Worm (Caenorhabditis elegans): Measurements from ENCODE around the gene sysm-1.

DNA sequence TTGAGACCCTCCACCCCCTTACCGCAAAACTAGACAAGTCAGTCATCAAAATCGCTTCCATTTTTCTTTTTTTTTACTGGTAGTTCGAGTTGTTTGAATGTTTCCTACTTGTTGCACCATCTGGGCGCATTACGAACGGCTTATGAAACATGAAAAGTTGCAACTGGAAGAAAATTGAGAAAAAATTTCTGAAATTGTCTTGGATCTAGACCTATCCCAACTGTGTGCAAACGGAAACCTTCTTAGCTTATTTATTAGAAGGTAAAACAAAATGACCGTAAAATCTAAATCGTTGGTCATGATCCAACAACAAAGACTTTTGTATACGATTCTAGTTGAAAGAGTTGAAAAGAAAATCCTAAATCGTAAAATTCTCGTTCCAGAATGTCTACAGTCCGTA, 8.5 kb downstream of the sysm-1 start:
- no peak for TF ChIP-seq bed-3 (GFP tag; optimal IDR thresholded peaks at IDR 0.05)
- no peak for TF ChIP-seq ham-2 (GFP tag; optimal IDR thresholded peaks at IDR 0.05)
- no peak for TF ChIP-seq ztf-11 (tag; optimal IDR thresholded peaks at IDR 0.05)
- TF ChIP-seq lsy-2 (tag; optimal IDR thresholded peaks at IDR 0.05), result no peak
- TF ChIP-seq hlh-1 (tag; optimal IDR thresholded peaks at IDR 0.05), result no peak
- TF ChIP-seq tbx-8 (GFP tag; optimal IDR thresholded peaks at IDR 0.05), result no peak
- TF ChIP-seq lin-13 (tag; optimal IDR thresholded peaks at IDR 0.05), result no peak
- no peak for TF ChIP-seq nhr-76 (tag; optimal IDR thresholded peaks at IDR 0.05)
- no peak for TF ChIP-seq ceh-43 (GFP tag; optimal IDR thresholded peaks at IDR 0.05)
- TF ChIP-seq nhr-12 (tag; optimal IDR thresholded peaks at IDR 0.05), result no peak
- no peak for TF ChIP-seq nhr-28 (tag; optimal IDR thresholded peaks at IDR 0.05)
- TF ChIP-seq nhr-237 (tag; optimal IDR thresholded peaks at IDR 0.05), result no peak
- TF ChIP-seq mab-5 (tag; optimal IDR thresholded peaks at IDR 0.05), result no peak
- TF ChIP-seq unc-62 (GFP tag; optimal IDR thresholded peaks at IDR 0.05), result no peak

Measured in whole organism, mixed stage, embryonic.